Worm (Caenorhabditis elegans): ENCODE data around the gene kvs-5.

Gene kvs-5

ce11 chrIV:736447-736846 is at the start of gene kvs-5:
Gene kvs-5 (plus strand): TSS chrIV:736747.
- TF ChIP-seq ceh-88 (GFP tag; IDR thresholded peaks at IDR 0.05) (no peak), nhr-85 (tag) (peak; percentile 41), blmp-1 (tag; optimal IDR thresholded peaks at IDR 0.05) (no peak)

- TF ChIP-seq mdl-1 (tag; optimal IDR thresholded peaks at IDR 0.05) (no peak), C16A3.4 (tag; optimal IDR thresholded peaks at IDR 0.05) (no peak), ceh-88 (GFP tag; IDR thresholded peaks at IDR 0.05) (no peak), egl-13 (tag; optimal IDR thresholded peaks at IDR 0.05) (no peak), unc-62 (GFP tag; optimal IDR thresholded peaks at IDR 0.05) (no peak), hlh-17 (GFP tag; optimal IDR thresholded peaks at IDR 0.05; ENCODE audit: borderline replicate concordance) (no peak), grh-1 (GFP tag; IDR thresholded peaks at IDR 0.05) (no peak), ceh-63 (GFP tag; optimal IDR thresholded peaks at IDR 0.05) (no peak), pax-3 (tag; optimal IDR thresholded peaks at IDR 0.05) (no peak), unc-130 (tag; optimal IDR thresholded peaks at IDR 0.05) (no peak)
These were observed 38.2 kb upstream of the kvs-5 start, which contains the start of gene Y55F3C.17 for ce11 chrIV:698304-698703. Gene Y55F3C.17 (minus strand): TSS chrIV:698404.

- no peak for TF ChIP-seq Y116A8C.19 (tag; optimal IDR thresholded peaks at IDR 0.05; ENCODE audit: borderline replicate concordance)
- TF ChIP-seq nhr-71 (tag; optimal IDR thresholded peaks at IDR 0.05): no peak
- no peak for TF ChIP-seq efl-1 (optimal IDR thresholded peaks at IDR 0.05)
- TF ChIP-seq efl-1 (GFP tag; optimal IDR thresholded peaks at IDR 0.05 in 1 of 2): peak in 1 of 2 experiments; percentile 60
- no peak for TF ChIP-seq snu-23 (GFP tag; optimal IDR thresholded peaks at IDR 0.05)
- no peak for TF ChIP-seq aha-1 (tag; optimal IDR thresholded peaks at IDR 0.05)
- no peak for TF ChIP-seq skn-1 (tag; optimal IDR thresholded peaks at IDR 0.05)
- no peak for TF ChIP-seq pqm-1 (tag; optimal IDR thresholded peaks at IDR 0.05)
- TF ChIP-seq mef-2 (tag; optimal IDR thresholded peaks at IDR 0.05): no peak
These were observed 28.9 kb upstream of the kvs-5 start, which contains the start of gene cutl-26 for ce11 chrIV:707635-708034. Gene cutl-26 (minus strand): TSS chrIV:707735.

ce11 chrIV:715433-715832 is 21.1 kb upstream of the kvs-5 start:
- TF ChIP-seq egl-27 (tag; optimal IDR thresholded peaks at IDR 0.05) (no peak), elt-2 (tag; optimal IDR thresholded peaks at IDR 0.05) (no peak), unc-30 (tag; optimal IDR thresholded peaks at IDR 0.05) (no peak), nhr-47 (tag; optimal IDR thresholded peaks at IDR 0.05) (no peak), ama-1 (optimal IDR thresholded peaks at IDR 0.05) (no peak), pag-3 (tag; optimal IDR thresholded peaks at IDR 0.05; ENCODE audit: borderline replicate concordance, insufficient read depth) (no peak), pqm-1 (tag; optimal IDR thresholded peaks at IDR 0.05) (no peak), irx-1 (tag; optimal IDR thresholded peaks at IDR 0.05) (no peak), nhr-71 (tag; optimal IDR thresholded peaks at IDR 0.05) (no peak), ceh-63 (GFP tag; optimal IDR thresholded peaks at IDR 0.05) (no peak), nhr-19 (GFP tag; conservative IDR thresholded peaks at IDR 0.05) (no peak), ets-5 (GFP tag; IDR thresholded peaks at IDR 0.05) (no peak), unc-98 (GFP tag; IDR thresholded peaks at IDR 0.05) (no peak), rnt-1 (tag; optimal IDR thresholded peaks at IDR 0.05) (no peak), lsy-2 (tag; optimal IDR thresholded peaks at IDR 0.05) (no peak), nhr-90 (tag; optimal IDR thresholded peaks at IDR 0.05; ENCODE audit: poor library complexity) (no peak), lin-13 (GFP tag; optimal IDR thresholded peaks at IDR 0.05) (no peak), fkh-10 (GFP tag; optimal IDR thresholded peaks at IDR 0.05) (no peak)

- no peak for TF ChIP-seq F16B12.6 (tag; optimal IDR thresholded peaks at IDR 0.05)
- no peak for TF ChIP-seq pag-3 (tag; optimal IDR thresholded peaks at IDR 0.05; ENCODE audit: borderline replicate concordance, insufficient read depth)
- TF ChIP-seq sptf-1 (tag; optimal IDR thresholded peaks at IDR 0.05): no peak
- TF ChIP-seq dsc-1 (tag; optimal IDR thresholded peaks at IDR 0.05): no peak
- TF ChIP-seq tlp-1 (tag; optimal IDR thresholded peaks at IDR 0.05): no peak
- no peak for TF ChIP-seq lsy-2 (tag; optimal IDR thresholded peaks at IDR 0.05)
- TF ChIP-seq nhr-11 (tag; optimal IDR thresholded peaks at IDR 0.05): no peak
- TF ChIP-seq jun-1 (tag; optimal IDR thresholded peaks at IDR 0.05): no peak
- TF ChIP-seq unc-62 (GFP tag; optimal IDR thresholded peaks at IDR 0.05): no peak
- no peak for TF ChIP-seq hlh-4 (tag; optimal IDR thresholded peaks at IDR 0.05)
- TF ChIP-seq ceh-82 (tag; optimal IDR thresholded peaks at IDR 0.05): no peak
- no peak for TF ChIP-seq fkh-4 (tag; optimal IDR thresholded peaks at IDR 0.05; ENCODE audit: borderline replicate concordance)
These were observed 20.2 kb upstream of the kvs-5 start, which contains the start of gene clec-164 for ce11 chrIV:716323-716722. Gene clec-164 (plus strand): TSS chrIV:716623.
